Fruit fly (Drosophila melanogaster): Measurements from ENCODE around the gene E2f1.

dm6 chr3R:21650506-21650905, 10.2 kb downstream of the E2f1 start:
- TF ChIP-seq pan (optimal IDR thresholded peaks at IDR 0.05) (no peak), tai (GFP tag; optimal IDR thresholded peaks at IDR 0.05) (no peak), CrebA (GFP tag; optimal IDR thresholded peaks at IDR 0.05; ENCODE audit: borderline replicate concordance) (no peak), OdsH (GFP tag; optimal IDR thresholded peaks at IDR 0.05) (no peak)

All from whole organism, wandering third instar larva.